Worm (Caenorhabditis elegans): Measurements from ENCODE around the gene K10H10.5.

- TF ChIP-seq madf-3 (GFP tag; IDR thresholded peaks at IDR 0.05): 0 out of 2 replicates have a peak, but pooled peaks have one; percentile 33
- TF ChIP-seq ztf-6 (GFP tag; IDR thresholded peaks at IDR 0.05): no peak
- TF ChIP-seq ama-1 (optimal IDR thresholded peaks at IDR 0.05): no peak
- TF ChIP-seq ama-1 (GFP tag; optimal IDR thresholded peaks at IDR 0.05): no peak
- TF ChIP-seq sptf-2 (GFP tag; optimal IDR thresholded peaks at IDR 0.05): no peak
- no peak for TF ChIP-seq F22D6.2 (tag; optimal IDR thresholded peaks at IDR 0.05)
- no peak for TF ChIP-seq hlh-26 (GFP tag; conservative IDR thresholded peaks at IDR 0.05)
Observed at ce11 chrII:14488661-14489060, 12.9 kb upstream of the K10H10.5 start, which contains the start of gene usp-14.
